Worm (Caenorhabditis elegans) whole organism, L3 larva: ENCODE measurements around the gene ngn-1.

Experiments used
- ama-1 ChIP-seq: fragments of 150-350 bp; optimal IDR thresholded peaks from 2 replicates; lab custom pipeline; 2018
- ceh-16 ChIP-seq: sonication (generic microtip); optimal IDR thresholded peaks from 2 replicates; lab custom pipeline; 2017; ENCODE audit warnings: missing biosample characterization, missing genetic modification characterization
- elt-1 ChIP-seq: fragments of 150-350 bp; optimal IDR thresholded peaks from 2 replicates; lab custom pipeline; 2014; ENCODE audit warnings: missing biosample characterization, missing genetic modification characterization
- elt-3 ChIP-seq, 3 experiments: fragments of 150-350 bp in 1 of 3; sonication (generic microtip) in 2 of 3; optimal IDR thresholded peaks; 2 replicates in 2 of 3; 4 replicates in 1 of 3; lab custom pipeline; 2014 to 2017; ENCODE audit warnings: missing biosample characterization in 3 of 3, missing genetic modification characterization in 3 of 3
- fkh-10 ChIP-seq: sonication (generic microtip); optimal IDR thresholded peaks from 2 replicates; lab custom pipeline; 2017; ENCODE audit warnings: missing biosample characterization, missing genetic modification reagents, missing genetic modification characterization
- fos-1 ChIP-seq: fragments of 150-350 bp; optimal IDR thresholded peaks from 2 replicates; lab custom pipeline; 2014; ENCODE audit warnings: missing biosample characterization, missing genetic modification characterization
- nhr-11 ChIP-seq: fragments of 150-350 bp; optimal IDR thresholded peaks from 2 replicates; lab custom pipeline; 2014; ENCODE audit warnings: missing biosample characterization, missing genetic modification characterization
- nhr-23 ChIP-seq: fragments of 150-350 bp; optimal IDR thresholded peaks from 2 replicates; lab custom pipeline; 2014; ENCODE audit warnings: missing biosample characterization, missing genetic modification reagents, missing genetic modification characterization
- nhr-67 ChIP-seq: fragments of 150-350 bp; optimal IDR thresholded peaks from 2 replicates; lab custom pipeline; 2014; ENCODE audit warnings: missing biosample characterization, missing genetic modification characterization
- sea-2 ChIP-seq: fragments of 150-350 bp; sonication (generic microtip); optimal IDR thresholded peaks from 4 replicates; lab custom pipeline; 2014; ENCODE audit warnings: missing biosample characterization, missing genetic modification reagents, missing genetic modification characterization
- unc-62 ChIP-seq: fragments of 150-350 bp; sonication (generic microtip); optimal IDR thresholded peaks from 4 replicates; lab custom pipeline; 2014; ENCODE audit warnings: missing biosample characterization, missing genetic modification reagents, missing genetic modification characterization

ce11 chrIV:2616853-2617252 lies 11.2 kb downstream of the ngn-1 start:
- TF ChIP-seq ceh-16 (tag; lab: Kevin White, UChicago) = no peak
- no peak for TF ChIP-seq nhr-67 (tag; lab: Kevin White, UChicago)
- TF ChIP-seq unc-62 (GFP tag; lab: Kevin White, UChicago) = no peak
- TF ChIP-seq fos-1 (tag; lab: Kevin White, UChicago) = no peak
- no peak for TF ChIP-seq ama-1
- TF ChIP-seq elt-3 (tag; optimal IDR thresholded peaks at IDR 0.05; lab: Kevin White, UChicago) = no peak
- no peak for TF ChIP-seq fkh-10 (GFP tag; lab: Kevin White, UChicago)
- TF ChIP-seq nhr-23 (tag; lab: Kevin White, UChicago) = no peak
- TF ChIP-seq elt-1 (tag; lab: Kevin White, UChicago) = no peak
- TF ChIP-seq sea-2 (GFP tag; lab: Kevin White, UChicago) = no peak
- TF ChIP-seq nhr-11 = no peak
